Fruit fly (Drosophila melanogaster): ENCODE data around the gene fh.

Gene fh

DNA sequence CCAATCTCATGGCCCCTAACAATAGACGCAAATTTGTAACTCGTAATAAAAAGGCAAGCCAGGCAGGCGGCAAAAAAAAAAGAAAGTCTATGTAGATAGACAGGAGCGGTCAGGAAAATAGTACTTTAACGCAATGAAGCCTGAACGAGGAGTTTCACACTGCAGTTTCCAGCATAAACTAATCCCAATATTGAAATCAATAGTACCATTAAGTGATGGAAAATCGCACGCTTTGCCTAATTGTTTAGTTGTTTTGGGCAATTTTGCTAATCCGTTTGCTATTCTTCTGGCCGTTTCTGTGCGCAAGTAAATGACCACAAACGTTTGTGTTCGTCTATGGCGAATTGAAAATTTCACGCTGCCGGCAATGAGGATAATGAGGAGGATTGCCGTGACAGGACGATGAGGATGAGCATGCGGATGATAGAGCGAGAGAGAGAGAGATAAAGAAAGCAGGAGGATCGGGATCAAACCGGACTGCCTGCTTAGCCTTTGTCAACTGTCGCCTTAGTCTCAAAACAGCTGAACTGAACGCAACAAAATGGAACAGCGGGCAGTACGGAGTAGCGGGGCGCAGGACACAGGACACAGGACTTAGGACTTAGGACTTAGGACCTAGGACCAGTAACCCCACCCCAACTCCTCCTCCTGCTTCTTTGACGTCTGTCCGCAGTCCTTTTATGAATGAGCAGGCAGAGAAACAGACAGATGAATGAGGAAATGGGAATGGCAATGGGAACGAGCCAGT is 21.4 kb downstream of the fh start (continued):
- TF ChIP-seq B-H2 (GFP tag; optimal IDR thresholded peaks at IDR 0.05) (no peak), NfI (GFP tag; optimal IDR thresholded peaks at IDR 0.05) (no peak), Taf1 (GFP tag; IDR thresholded peaks at IDR 0.05) (no peak), HmgZ (tag; optimal IDR thresholded peaks at IDR 0.05) (no peak), CG3407 (GFP tag; optimal IDR thresholded peaks at IDR 0.05) (no peak), CG10209 (GFP tag; optimal IDR thresholded peaks at IDR 0.05) (no peak), CG10979 (tag; optimal IDR thresholded peaks at IDR 0.05) (peak; percentile 19), Myb (GFP tag; optimal IDR thresholded peaks at IDR 0.05) (no peak), Sox100B (GFP tag; optimal IDR thresholded peaks at IDR 0.05) (no peak), Gsc (GFP tag; IDR thresholded peaks at IDR 0.05) (no peak), CG32532 (GFP tag; IDR thresholded peaks at IDR 0.05) (no peak), twi (tag; optimal IDR thresholded peaks at IDR 0.05) (peak; percentile 33), CG8359 (GFP tag; optimal IDR thresholded peaks at IDR 0.05; ENCODE audit: borderline replicate concordance) (no peak), CG13424 (tag; optimal IDR thresholded peaks at IDR 0.05) (no peak), D (optimal IDR thresholded peaks at IDR 0.05) (peak; percentile 85), D (GFP tag; optimal IDR thresholded peaks at IDR 0.05) (no peak)

DNA sequence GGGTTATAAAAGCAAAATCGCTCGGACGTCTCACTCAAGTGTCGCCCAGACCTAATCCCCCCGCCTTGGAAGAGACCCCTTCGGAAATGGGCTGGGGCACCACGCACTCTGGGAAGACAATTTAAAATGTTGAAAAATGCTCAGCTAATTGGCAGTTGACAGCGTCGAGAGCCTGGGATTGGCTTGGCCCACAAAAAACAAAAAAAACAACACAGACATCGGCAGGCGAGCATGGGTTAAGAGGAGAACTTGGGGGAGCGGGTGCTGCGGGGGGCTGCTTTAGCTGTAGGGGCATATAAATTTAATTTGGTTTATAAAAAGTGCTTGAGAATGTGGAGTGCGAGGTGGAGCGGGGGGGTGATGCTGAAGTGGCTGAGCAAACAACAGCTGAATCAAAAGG is 26.4 kb downstream of the fh start:
- peak; percentile 15 for TF ChIP-seq Nf-YB (GFP tag; optimal IDR thresholded peaks at IDR 0.05)
- peak; percentile 10 for TF ChIP-seq lab (GFP tag; optimal IDR thresholded peaks at IDR 0.05)
- no peak for TF ChIP-seq seq (GFP tag; IDR thresholded peaks at IDR 0.05)
- 0 out of 2 replicates have a peak, but pooled peaks have one; percentile 8 for TF ChIP-seq klu (GFP tag; IDR thresholded peaks at IDR 0.05)
- 0 out of 2 replicates have a peak, but pooled peaks have one; percentile 4 for TF ChIP-seq Xrp1 (GFP tag; IDR thresholded peaks at IDR 0.05)
- TF ChIP-seq nau (GFP tag; optimal IDR thresholded peaks at IDR 0.05), result peak; percentile 62
- no peak for TF ChIP-seq her (GFP tag; optimal IDR thresholded peaks at IDR 0.05)
- TF ChIP-seq CG12769 (tag; optimal IDR thresholded peaks at IDR 0.05), result peak; percentile 51
- TF ChIP-seq CG3847 (GFP tag; IDR thresholded peaks at IDR 0.05), result no peak
- TF ChIP-seq Med (GFP tag), result peak; percentile 51
- TF ChIP-seq fru (optimal IDR thresholded peaks at IDR 0.05), result no peak
- 0 out of 2 replicates have a peak, but pooled peaks have one; percentile 8 for TF ChIP-seq sob (GFP tag; IDR thresholded peaks at IDR 0.05)
- TF ChIP-seq CG10543 (GFP tag; optimal IDR thresholded peaks at IDR 0.05), result peak; percentile 16
- no peak for TF ChIP-seq CG9727 (GFP tag; optimal IDR thresholded peaks at IDR 0.05)
- peak in 1 of 2 experiments; percentile 12 for TF ChIP-seq Pdp1 (GFP tag; optimal IDR thresholded peaks at IDR 0.05)
- TF ChIP-seq CG5180 (GFP tag; optimal IDR thresholded peaks at IDR 0.05), result peak; percentile 47
- TF ChIP-seq Ets65A (GFP tag), result peak; percentile 36
- no peak for TF ChIP-seq ems (GFP tag; optimal IDR thresholded peaks at IDR 0.05)
- TF ChIP-seq tll (GFP tag; optimal IDR thresholded peaks at IDR 0.05), result no peak
- TF ChIP-seq Lhr (GFP tag; optimal IDR thresholded peaks at IDR 0.05), result no peak
- peak; percentile 67 for TF ChIP-seq abd-A (tag; optimal IDR thresholded peaks at IDR 0.05)
- no peak for TF ChIP-seq HLH54F (GFP tag; optimal IDR thresholded peaks at IDR 0.05)
- TF ChIP-seq CG17361 (GFP tag; IDR thresholded peaks at IDR 0.05), result no peak
- TF ChIP-seq CG13296 (GFP tag; optimal IDR thresholded peaks at IDR 0.05), result no peak
- no peak for TF ChIP-seq CG30431 (GFP tag; optimal IDR thresholded peaks at IDR 0.05)
- TF ChIP-seq vnd (GFP tag; IDR thresholded peaks at IDR 0.05; ENCODE audit: partially characterized antibody), result no peak
- TF ChIP-seq sd (tag; optimal IDR thresholded peaks at IDR 0.05), result peak; percentile 15
- TF ChIP-seq crol (GFP tag; IDR thresholded peaks at IDR 0.05), result peak; percentile 88
- peak; percentile 14 for TF ChIP-seq CG18599 (GFP tag; optimal IDR thresholded peaks at IDR 0.05)
- no peak for TF ChIP-seq CG4424 (GFP tag; optimal IDR thresholded peaks at IDR 0.05)
- peak; percentile 22; the same call in 2 of the 3 replicates for TF ChIP-seq row (GFP tag; IDR thresholded peaks at IDR 0.05)
- no peak for TF ChIP-seq CG34224 (GFP tag; IDR thresholded peaks at IDR 0.05; ENCODE audit: partially characterized antibody)
- no peak for TF ChIP-seq ab (GFP tag; optimal IDR thresholded peaks at IDR 0.05)
